ENCODE assay signal across 5 fruit fly cellular contexts in genomic region chr3L:2822955-2823354, dm6.
TF ChIP-seq lines count a peak whose summit lies in the region.

No protein-coding gene starts in this region.

- TF ChIP-seq CTCF in whole organism, embryonic (GFP tag; optimal IDR thresholded peaks at IDR 0.05; lab: Kevin White, UChicago): no peak

TF ChIP-seq in whole organism, adult, 20 proteins besides CTCF, POLR2A, EP300 and RAD21:
- TF ChIP-seq CG14711 (tag; optimal IDR thresholded peaks at IDR 0.05; lab: Kevin White, UChicago): peak; percentile 12
- peak; percentile 78 for TF ChIP-seq kay (GFP tag; lab: Kevin White, UChicago; ENCODE audit: borderline replicate concordance)
- TF ChIP-seq CG5204 (GFP tag; optimal IDR thresholded peaks at IDR 0.05; lab: Kevin White, UChicago): peak; percentile 26
- no peak for TF ChIP-seq bab1 (GFP tag; optimal IDR thresholded peaks at IDR 0.05; lab: Kevin White, UChicago)

TF ChIP-seq in whole organism, embryonic, 481 proteins besides CTCF, POLR2A, EP300 and RAD21 (continues in another document):
- peak; percentile 30 for TF ChIP-seq Fer3 (tag; optimal IDR thresholded peaks at IDR 0.05; lab: Kevin White, UChicago)
- TF ChIP-seq CG12236 (GFP tag; optimal IDR thresholded peaks at IDR 0.05; lab: Kevin White, UChicago): no peak
- peak; percentile 56 for TF ChIP-seq CG7556 (GFP tag; optimal IDR thresholded peaks at IDR 0.05; lab: Kevin White, UChicago)
- no peak for TF ChIP-seq CG10959 (GFP tag; IDR thresholded peaks at IDR 0.05; lab: Robert Waterston, UW)
- TF ChIP-seq CG10543 (GFP tag; optimal IDR thresholded peaks at IDR 0.05; lab: Kevin White, UChicago): no peak
- peak; percentile 66 for TF ChIP-seq CG2712 (tag; optimal IDR thresholded peaks at IDR 0.05; lab: Kevin White, UChicago)
- TF ChIP-seq CG7271 (tag; optimal IDR thresholded peaks at IDR 0.05; lab: Kevin White, UChicago): no peak
- 0 out of 2 replicates have a peak, but pooled peaks have one; percentile 31 for TF ChIP-seq wor (GFP tag; IDR thresholded peaks at IDR 0.05; lab: Robert Waterston, UW)
- no peak for TF ChIP-seq CG3163 (GFP tag; optimal IDR thresholded peaks at IDR 0.05; lab: Kevin White, UChicago)
- no peak for TF ChIP-seq p53 (GFP tag; optimal IDR thresholded peaks at IDR 0.05; lab: Kevin White, UChicago)
- no peak for TF ChIP-seq pita (GFP tag; optimal IDR thresholded peaks at IDR 0.05; lab: Kevin White, UChicago)
- no peak for TF ChIP-seq unc-4 (GFP tag; IDR thresholded peaks at IDR 0.05; lab: Robert Waterston, UW; ENCODE audit: partially characterized antibody)
- peak; percentile 55; the same call in 1 of the 2 replicates for TF ChIP-seq stc (GFP tag; IDR thresholded peaks at IDR 0.05; lab: Robert Waterston, UW)
- peak; percentile 46; the same call in 1 of the 2 replicates for TF ChIP-seq Ada2b (GFP tag; IDR thresholded peaks at IDR 0.05; lab: Robert Waterston, UW)
- TF ChIP-seq tap (tag; optimal IDR thresholded peaks at IDR 0.05; lab: Kevin White, UChicago): no peak
- no peak for TF ChIP-seq CG9817 (tag; optimal IDR thresholded peaks at IDR 0.05; lab: Kevin White, UChicago)
- peak; percentile 33; the same call in 1 of the 3 replicates for TF ChIP-seq croc (GFP tag; conservative IDR thresholded peaks at IDR 0.05; lab: Robert Waterston, UW)
- no peak for TF ChIP-seq fd102C (GFP tag; optimal IDR thresholded peaks at IDR 0.05; lab: Kevin White, UChicago)
- no peak for TF ChIP-seq yki (optimal IDR thresholded peaks at IDR 0.05; lab: Kevin White, UChicago)
- peak; percentile 43; the same call in 1 of the 2 replicates for TF ChIP-seq CG32532 (GFP tag; IDR thresholded peaks at IDR 0.05; lab: Robert Waterston, UW)
- TF ChIP-seq CG6689 (GFP tag; IDR thresholded peaks at IDR 0.05; lab: Robert Waterston, UW): peak; percentile 50; the same call in 1 of the 2 replicates

TF ChIP-seq in whole organism, prepupa, 60 proteins besides CTCF, POLR2A, EP300 and RAD21 (continues in another document):
- TF ChIP-seq dsx (GFP tag; optimal IDR thresholded peaks at IDR 0.05; lab: Kevin White, UChicago; ENCODE audit: poor library complexity, severe bottlenecking) (peak; percentile 89), Eip93F (GFP tag; optimal IDR thresholded peaks at IDR 0.05; lab: Kevin White, UChicago) (peak; percentile 70), Met (GFP tag; optimal IDR thresholded peaks at IDR 0.05; lab: Kevin White, UChicago) (peak; percentile 83), Sox15 (GFP tag; optimal IDR thresholded peaks at IDR 0.05; lab: Kevin White, UChicago) (peak; percentile 78), CG6792 (GFP tag; optimal IDR thresholded peaks at IDR 0.05; lab: Kevin White, UChicago) (peak; percentile 91), Hr4 (GFP tag; optimal IDR thresholded peaks at IDR 0.05; lab: Kevin White, UChicago) (peak; percentile 93), fd85E (GFP tag; optimal IDR thresholded peaks at IDR 0.05; lab: Kevin White, UChicago) (peak; percentile 80), net (GFP tag; optimal IDR thresholded peaks at IDR 0.05; lab: Kevin White, UChicago) (peak; percentile 90), CG11762 (GFP tag; optimal IDR thresholded peaks at IDR 0.05; lab: Kevin White, UChicago; ENCODE audit: insufficient read depth) (peak; percentile 88), Sox14 (GFP tag; optimal IDR thresholded peaks at IDR 0.05; lab: Kevin White, UChicago) (peak; percentile 95), CG34406 (GFP tag; optimal IDR thresholded peaks at IDR 0.05; lab: Kevin White, UChicago) (peak; percentile 85), eg (GFP tag; IDR thresholded peaks at IDR 0.05; lab: Robert Waterston, UW) (peak; percentile 96), CG9139 (GFP tag; optimal IDR thresholded peaks at IDR 0.05; lab: Kevin White, UChicago) (peak; percentile 75), Hr39 (GFP tag; optimal IDR thresholded peaks at IDR 0.05; lab: Kevin White, UChicago) (peak; percentile 82), fkh (GFP tag; optimal IDR thresholded peaks at IDR 0.05; lab: Kevin White, UChicago) (no peak), CG16779 (tag; optimal IDR thresholded peaks at IDR 0.05; lab: Kevin White, UChicago) (peak; percentile 89), spab (GFP tag; optimal IDR thresholded peaks at IDR 0.05; lab: Kevin White, UChicago) (peak; percentile 93), pdm3 (GFP tag; optimal IDR thresholded peaks at IDR 0.05; lab: Kevin White, UChicago) (peak; percentile 93), Blimp-1 (GFP tag; optimal IDR thresholded peaks at IDR 0.05; lab: Kevin White, UChicago) (no peak), acj6 (GFP tag; optimal IDR thresholded peaks at IDR 0.05; lab: Kevin White, UChicago) (peak; percentile 93), CG6854 (GFP tag; optimal IDR thresholded peaks at IDR 0.05; lab: Kevin White, UChicago) (no peak), CG10631 (GFP tag; optimal IDR thresholded peaks at IDR 0.05; lab: Kevin White, UChicago) (peak; percentile 98)

TF ChIP-seq in whole organism, pupa, 21 proteins besides CTCF, POLR2A, EP300 and RAD21:
- peak; percentile 94 for TF ChIP-seq rn (GFP tag; IDR thresholded peaks at IDR 0.05; lab: Robert Waterston, UW)
- no peak for TF ChIP-seq EcR (GFP tag; optimal IDR thresholded peaks at IDR 0.05; lab: Kevin White, UChicago)
- TF ChIP-seq Pif1B (GFP tag; optimal IDR thresholded peaks at IDR 0.05; lab: Kevin White, UChicago): peak; percentile 80
- peak; percentile 92 for TF ChIP-seq CG32121 (GFP tag; IDR thresholded peaks at IDR 0.05; lab: Robert Waterston, UW)
- peak; percentile 97 for TF ChIP-seq CG4496 (GFP tag; IDR thresholded peaks at IDR 0.05; lab: Robert Waterston, UW)
- TF ChIP-seq D1 (tag; optimal IDR thresholded peaks at IDR 0.05; lab: Kevin White, UChicago): peak; percentile 96
- TF ChIP-seq CG8301 (tag; optimal IDR thresholded peaks at IDR 0.05; lab: Kevin White, UChicago): peak; percentile 97
- peak; percentile 95 for TF ChIP-seq Pif1A (GFP tag; optimal IDR thresholded peaks at IDR 0.05; lab: Kevin White, UChicago)
- TF ChIP-seq CG9948 (tag; optimal IDR thresholded peaks at IDR 0.05; lab: Kevin White, UChicago): peak; percentile 96
- TF ChIP-seq CG15710 (tag; optimal IDR thresholded peaks at IDR 0.05; lab: Kevin White, UChicago): peak; percentile 96
- TF ChIP-seq CG14655 (GFP tag; optimal IDR thresholded peaks at IDR 0.05; lab: Kevin White, UChicago): peak; percentile 98
- TF ChIP-seq fd96Ca (GFP tag; IDR thresholded peaks at IDR 0.05; lab: Robert Waterston, UW): peak; percentile 96
- TF ChIP-seq Snoo (tag; optimal IDR thresholded peaks at IDR 0.05; lab: Kevin White, UChicago): peak; percentile 80
- TF ChIP-seq CG10348 (GFP tag; IDR thresholded peaks at IDR 0.05; lab: Robert Waterston, UW): peak; percentile 71
- peak; percentile 61 for TF ChIP-seq CG13204 (GFP tag; optimal IDR thresholded peaks at IDR 0.05; lab: Kevin White, UChicago)
- peak; percentile 92 for TF ChIP-seq gl (tag; optimal IDR thresholded peaks at IDR 0.05; lab: Kevin White, UChicago)
- peak; percentile 96 for TF ChIP-seq CG17806 (tag; optimal IDR thresholded peaks at IDR 0.05; lab: Kevin White, UChicago)
- peak; percentile 96 for TF ChIP-seq CG8159 (tag; optimal IDR thresholded peaks at IDR 0.05; lab: Kevin White, UChicago)
- peak; percentile 90 for TF ChIP-seq CG12605 (GFP tag; IDR thresholded peaks at IDR 0.05; lab: Robert Waterston, UW)
- peak; percentile 95 for TF ChIP-seq CG34367 (tag; optimal IDR thresholded peaks at IDR 0.05; lab: Kevin White, UChicago)
- peak; percentile 94 for TF ChIP-seq Ets98B (GFP tag; IDR thresholded peaks at IDR 0.05; lab: Robert Waterston, UW)
TF ChIP-seq in whole organism, pupa: peak in this region for 20.

TF ChIP-seq in whole organism, wandering third instar larva, 38 proteins besides CTCF, POLR2A, EP300 and RAD21 (continues in another document):
- TF ChIP-seq Dif (GFP tag; optimal IDR thresholded peaks at IDR 0.05; lab: Kevin White, UChicago; ENCODE audit: partially characterized antibody) (no peak), Rel (GFP tag; optimal IDR thresholded peaks at IDR 0.05; lab: Kevin White, UChicago) (no peak), Rel (tag; optimal IDR thresholded peaks at IDR 0.05; lab: Kevin White, UChicago) (no peak), Vsx2 (GFP tag; optimal IDR thresholded peaks at IDR 0.05; lab: Kevin White, UChicago; ENCODE audit: partially characterized antibody) (no peak), tai (GFP tag; optimal IDR thresholded peaks at IDR 0.05; lab: Kevin White, UChicago) (peak; percentile 44), OdsH (GFP tag; optimal IDR thresholded peaks at IDR 0.05; lab: Kevin White, UChicago) (peak; percentile 79), Abd-B (GFP tag; optimal IDR thresholded peaks at IDR 0.05; lab: Kevin White, UChicago) (no peak), CG32264 (GFP tag; optimal IDR thresholded peaks at IDR 0.05; lab: Kevin White, UChicago) (peak; percentile 70), Mio (GFP tag; optimal IDR thresholded peaks at IDR 0.05; lab: Kevin White, UChicago) (no peak), CG9705 (GFP tag; optimal IDR thresholded peaks at IDR 0.05; lab: Kevin White, UChicago) (peak; percentile 9), sage (GFP tag; optimal IDR thresholded peaks at IDR 0.05; lab: Kevin White, UChicago) (peak; percentile 63), Hr78 (GFP tag; optimal IDR thresholded peaks at IDR 0.05; lab: Kevin White, UChicago) (no peak), foxo (GFP tag; optimal IDR thresholded peaks at IDR 0.05; lab: Kevin White, UChicago) (peak in 1 of 2 experiments; percentile 90), br (GFP tag; optimal IDR thresholded peaks at IDR 0.05; lab: Kevin White, UChicago) (peak; percentile 81), woc (GFP tag; optimal IDR thresholded peaks at IDR 0.05; lab: Kevin White, UChicago) (peak; percentile 5), dmrt93B (GFP tag; optimal IDR thresholded peaks at IDR 0.05; lab: Kevin White, UChicago) (peak; percentile 61), psq (GFP tag; optimal IDR thresholded peaks at IDR 0.05; lab: Kevin White, UChicago) (no peak), Sp1 (GFP tag; optimal IDR thresholded peaks at IDR 0.05; lab: Kevin White, UChicago) (peak; percentile 75), Hnf4 (GFP tag; optimal IDR thresholded peaks at IDR 0.05; lab: Kevin White, UChicago) (peak; percentile 72), brk (GFP tag; optimal IDR thresholded peaks at IDR 0.05; lab: Kevin White, UChicago) (no peak), Hr83 (GFP tag; optimal IDR thresholded peaks at IDR 0.05; lab: Kevin White, UChicago; ENCODE audit: poor library complexity, severe bottlenecking) (no peak), usp (GFP tag; optimal IDR thresholded peaks at IDR 0.05; lab: Kevin White, UChicago) (no peak), ey (GFP tag; optimal IDR thresholded peaks at IDR 0.05; lab: Kevin White, UChicago) (peak; percentile 89), HLH106 (tag; optimal IDR thresholded peaks at IDR 0.05; lab: Kevin White, UChicago) (peak; percentile 74), Dfd (GFP tag; optimal IDR thresholded peaks at IDR 0.05; lab: Kevin White, UChicago) (no peak), dl (GFP tag; optimal IDR thresholded peaks at IDR 0.05; lab: Kevin White, UChicago; ENCODE audit: insufficient read depth in 1 of 2, partially characterized antibody in 2 of 2) (no peak), fru (GFP tag; optimal IDR thresholded peaks at IDR 0.05; lab: Kevin White, UChicago) (peak; percentile 87), h (GFP tag; optimal IDR thresholded peaks at IDR 0.05; lab: Kevin White, UChicago) (peak; percentile 91), pan (optimal IDR thresholded peaks at IDR 0.05; lab: Kevin White, UChicago) (no peak)
